Worm (Caenorhabditis elegans): ENCODE results near the gene sra-33.

ce11 chrII:4566237-4566636 lies 29.2 kb upstream of the sra-33 start:
- TF ChIP-seq ztf-23 (GFP tag; IDR thresholded peaks at IDR 0.05) (no peak), med-1 (GFP tag; optimal IDR thresholded peaks at IDR 0.05; ENCODE audit: insufficient read depth) (no peak), flt-1 (GFP tag; IDR thresholded peaks at IDR 0.05) (no peak), ztf-29 (GFP tag; IDR thresholded peaks at IDR 0.05) (no peak), tab-1 (GFP tag; IDR thresholded peaks at IDR 0.05) (no peak)

All from whole organism, midembryonic.